Worm (Caenorhabditis elegans) whole organism, L1 larva: ENCODE measurements around the gene F21C10.9.

Experiments
- efl-3 ChIP-seq: fragments of 200-800 bp; sonication (Bioruptor generic); optimal IDR thresholded peaks from 2 replicates; lab custom pipeline; 2018; ENCODE audit warnings: mild to moderate bottlenecking, missing genetic modification characterization, missing compliant biosample characterization
- nhr-28 ChIP-seq: fragments of 150-350 bp; optimal IDR thresholded peaks from 2 replicates; lab custom pipeline; 2014; ENCODE audit warnings: missing biosample characterization, missing genetic modification characterization

- TF ChIP-seq efl-3 (no peak), nhr-28 (tag; lab: Kevin White, UChicago) (no peak)
Observed at ce11 chrV:9062341-9062740, 36.2 kb downstream of the F21C10.9 start, which contains the start of gene C25E10.12.
